Fruit fly (Drosophila melanogaster) whole organism, embryonic: Measurements from ENCODE around the gene Kah.

Experiments used
- Bteb2 ChIP-seq: fragments of 200-800 bp; sonication (Bioruptor generic); optimal IDR thresholded peaks from 2 replicates; lab custom pipeline; 2016; ENCODE audit warnings: missing biosample characterization, missing genetic modification characterization
- CG12236 ChIP-seq: fragments of 200-800 bp; sonication (Bioruptor generic); optimal IDR thresholded peaks from 2 replicates; lab custom pipeline; 2016; ENCODE audit warnings: missing biosample characterization, missing genetic modification characterization
- CG12942 ChIP-seq: fragments of 200-800 bp; sonication (Bioruptor generic); optimal IDR thresholded peaks from 3 replicates; lab custom pipeline; 2016; ENCODE audit warnings: missing biosample characterization, missing genetic modification characterization
- CG13424 ChIP-seq: fragments of 200-800 bp; sonication (Bioruptor generic); optimal IDR thresholded peaks from 2 replicates; lab custom pipeline; 2019; ENCODE audit warnings: missing biosample characterization, mild to moderate bottlenecking, missing genetic modification characterization, moderate library complexity
- CG1529 ChIP-seq: fragments of 200-800 bp; sonication (Bioruptor generic); optimal IDR thresholded peaks from 3 replicates; lab custom pipeline; 2018; ENCODE audit warnings: missing biosample characterization, missing genetic modification characterization
- CG15601 ChIP-seq: fragments of 200-800 bp; sonication (Bioruptor generic); optimal IDR thresholded peaks from 3 replicates; lab custom pipeline; 2019; ENCODE audit warnings: missing biosample characterization, mild to moderate bottlenecking, missing genetic modification characterization, moderate library complexity
- CG17186 ChIP-seq: fragments of 200-800 bp; sonication (Bioruptor generic); optimal IDR thresholded peaks from 3 replicates; lab custom pipeline; 2017; ENCODE audit warnings: missing biosample characterization, missing genetic modification reagents, missing genetic modification characterization
- CG34376 ChIP-seq: fragments of 200-800 bp; sonication (Bioruptor generic); optimal IDR thresholded peaks from 2 replicates; lab custom pipeline; 2018; ENCODE audit warnings: missing biosample characterization, mild to moderate bottlenecking, missing genetic modification characterization
- CG34422 ChIP-seq: fragments of 200-800 bp; sonication (Bioruptor generic); IDR thresholded peaks from 3 replicates; pipeline ENCODE4 v1.3.6; 2022; ENCODE audit warnings: missing biosample characterization, missing genetic modification characterization
- CG4360 ChIP-seq: fragments of 200-800 bp; sonication (Bioruptor generic); IDR thresholded peaks from 2 replicates; pipeline ENCODE4 v1.3.6; 2022; ENCODE audit warnings: missing biosample characterization, missing genetic modification characterization
- CG4424 ChIP-seq: fragments of 200-800 bp; sonication (Bioruptor generic); optimal IDR thresholded peaks from 3 replicates; lab custom pipeline; 2016; ENCODE audit warnings: missing biosample characterization, missing genetic modification characterization
- CG6791 ChIP-seq: fragments of 200-800 bp; sonication (Bioruptor generic); IDR thresholded peaks from 3 replicates; pipeline ENCODE4 v1.3.6; 2022; ENCODE audit warnings: missing biosample characterization, missing genetic modification characterization; ENCODE audit not compliant: partially characterized antibody
- CG7745 ChIP-seq: fragments of 200-800 bp; sonication (Bioruptor generic); optimal IDR thresholded peaks from 2 replicates; lab custom pipeline; 2018; ENCODE audit warnings: missing biosample characterization, mild to moderate bottlenecking, missing genetic modification characterization, moderate library complexity
- CG7786 ChIP-seq: fragments of 200-800 bp; sonication (Bioruptor generic); optimal IDR thresholded peaks from 2 replicates; lab custom pipeline; 2016; ENCODE audit warnings: missing biosample characterization, missing genetic modification characterization
- CG8944 ChIP-seq: fragments of 200-800 bp; sonication (Bioruptor generic); optimal IDR thresholded peaks from 3 replicates; lab custom pipeline; 2016; ENCODE audit warnings: missing biosample characterization, missing genetic modification characterization
- CG9817 ChIP-seq: fragments of 200-800 bp; sonication (Bioruptor generic); optimal IDR thresholded peaks from 2 replicates; lab custom pipeline; 2018; ENCODE audit warnings: missing biosample characterization, mild to moderate bottlenecking, missing genetic modification characterization, moderate library complexity
- Doc3 ChIP-seq: fragments of 200-800 bp; sonication (Bioruptor generic); IDR thresholded peaks from 3 replicates; pipeline ENCODE4 v1.3.6; 2022; ENCODE audit warnings: missing biosample characterization, missing genetic modification characterization; ENCODE audit not compliant: partially characterized antibody
- H15 ChIP-seq: fragments of 200-800 bp; sonication (Bioruptor generic); IDR thresholded peaks from 3 replicates; pipeline ENCODE4 v1.3.6; 2022; ENCODE audit warnings: missing biosample characterization, missing genetic modification characterization
- MTF-1 ChIP-seq: fragments of 200-800 bp; sonication (Bioruptor generic); optimal IDR thresholded peaks from 2 replicates; lab custom pipeline; 2018; ENCODE audit warnings: missing biosample characterization, mild to moderate bottlenecking, missing genetic modification characterization, borderline replicate concordance
- Meics ChIP-seq: fragments of 200-800 bp; sonication (Bioruptor generic); optimal IDR thresholded peaks from 2 replicates; lab custom pipeline; 2017; ENCODE audit warnings: missing biosample characterization, mild to moderate bottlenecking, missing genetic modification characterization
- Nf-YB ChIP-seq: fragments of 200-800 bp; sonication (Bioruptor generic); optimal IDR thresholded peaks from 3 replicates; lab custom pipeline; 2019; ENCODE audit warnings: missing biosample characterization, mild to moderate bottlenecking, missing genetic modification characterization, moderate library complexity
- Oli ChIP-seq: fragments of 200-800 bp; sonication (Bioruptor generic); optimal IDR thresholded peaks from 2 replicates; lab custom pipeline; 2018; ENCODE audit warnings: missing biosample characterization, mild to moderate bottlenecking, missing genetic modification characterization, moderate library complexity
- Pdp1 ChIP-seq, 2 experiments: fragments of 200-800 bp; sonication (Bioruptor generic); optimal IDR thresholded peaks; 3 replicates each; lab custom pipeline; 2016; ENCODE audit warnings: missing biosample characterization in 2 of 2, missing genetic modification characterization in 2 of 2, mild to moderate bottlenecking in 1 of 2, moderate library complexity in 1 of 2
- Rfx ChIP-seq: fragments of 200-800 bp; sonication (Bioruptor generic); IDR thresholded peaks from 2 replicates; pipeline ENCODE4 v1.3.6; 2022; ENCODE audit warnings: missing biosample characterization, missing genetic modification characterization
- Rx ChIP-seq: fragments of 200-800 bp; sonication (Bioruptor generic); IDR thresholded peaks from 2 replicates; pipeline ENCODE4 v1.3.6; 2022; ENCODE audit warnings: missing biosample characterization, missing genetic modification characterization
- Scr ChIP-seq: fragments of 200-800 bp; sonication (Bioruptor generic); IDR thresholded peaks from 2 replicates; pipeline ENCODE4 v1.3.6; 2022; ENCODE audit warnings: missing biosample characterization, missing genetic modification characterization; ENCODE audit not compliant: partially characterized antibody
- Ssrp ChIP-seq: fragments of 200-800 bp; sonication (Bioruptor generic); optimal IDR thresholded peaks from 2 replicates; lab custom pipeline; 2018; ENCODE audit warnings: missing biosample characterization, mild to moderate bottlenecking, missing genetic modification characterization, moderate library complexity
- Xbp1 ChIP-seq: fragments of 200-800 bp; sonication (Bioruptor generic); optimal IDR thresholded peaks from 3 replicates; lab custom pipeline; 2016; ENCODE audit warnings: missing biosample characterization, mild to moderate bottlenecking, missing genetic modification characterization
- YL-1 ChIP-seq: fragments of 200-800 bp; sonication (Bioruptor generic); optimal IDR thresholded peaks from 3 replicates; lab custom pipeline; 2017; ENCODE audit warnings: missing biosample characterization, mild to moderate bottlenecking, missing genetic modification characterization
- ab ChIP-seq: fragments of 200-800 bp; sonication (Bioruptor generic); optimal IDR thresholded peaks from 2 replicates; lab custom pipeline; 2016; ENCODE audit warnings: missing biosample characterization, missing genetic modification characterization
- ac ChIP-seq: fragments of 200-800 bp; sonication (Bioruptor generic); optimal IDR thresholded peaks from 3 replicates; lab custom pipeline; 2017; ENCODE audit warnings: missing biosample characterization, mild to moderate bottlenecking, missing genetic modification characterization
- ase ChIP-seq: fragments of 200-800 bp; sonication (Bioruptor generic); IDR thresholded peaks from 3 replicates; pipeline ENCODE4 v1.3.6; 2022; ENCODE audit warnings: missing biosample characterization, missing genetic modification characterization
- crol ChIP-seq: fragments of 200-800 bp; sonication (Bioruptor generic); IDR thresholded peaks from 2 replicates; pipeline ENCODE4 v1.3.6; 2022; ENCODE audit warnings: missing biosample characterization, missing genetic modification characterization
- cwo ChIP-seq: fragments of 200-800 bp; sonication (Bioruptor generic); optimal IDR thresholded peaks from 3 replicates; lab custom pipeline; 2017; ENCODE audit warnings: missing biosample characterization, missing genetic modification characterization, mild to moderate bottlenecking, moderate library complexity, missing genetic modification reagents
- esg ChIP-seq: fragments of 200-800 bp; sonication (Bioruptor generic); conservative IDR thresholded peaks from 2 replicates; pipeline ENCODE4 v1.3.6; 2022; ENCODE audit warnings: missing biosample characterization, missing genetic modification characterization
- grn ChIP-seq: fragments of 200-800 bp; sonication (Bioruptor generic); optimal IDR thresholded peaks from 3 replicates; lab custom pipeline; 2017; ENCODE audit warnings: missing biosample characterization, missing genetic modification characterization
- inv ChIP-seq: fragments of 200-800 bp; sonication (Bioruptor generic); IDR thresholded peaks from 2 replicates; pipeline ENCODE4 v1.3.6; 2022; ENCODE audit warnings: missing biosample characterization, missing genetic modification characterization; ENCODE audit not compliant: partially characterized antibody
- nmo ChIP-seq: fragments of 200-800 bp; sonication (Bioruptor generic); optimal IDR thresholded peaks from 2 replicates; lab custom pipeline; 2018; ENCODE audit warnings: missing biosample characterization, mild to moderate bottlenecking, missing genetic modification characterization, moderate library complexity
- onecut ChIP-seq: fragments of 200-800 bp; sonication (Bioruptor generic); IDR thresholded peaks from 2 replicates; pipeline ENCODE4 v1.3.6; 2022; ENCODE audit warnings: missing biosample characterization, missing genetic modification characterization
- pb ChIP-seq: fragments of 200-800 bp; sonication (Bioruptor generic); optimal IDR thresholded peaks from 3 replicates; lab custom pipeline; 2016; ENCODE audit warnings: missing biosample characterization, missing genetic modification characterization
- prd ChIP-seq, 3 experiments: fragments of >200 bp in 2 of 3; fragments of 200-800 bp in 1 of 3; sonication (Bioruptor generic) in 1 of 3; optimal IDR thresholded peaks in 2 of 3; IDR thresholded peaks in 1 of 3; 2 replicates in 2 of 3; 3 replicates in 1 of 3; pipeline versions ENCODE4 v1.3.6 to Lab custom; 2017 to 2022; ENCODE audit warnings: missing biosample characterization in 1 of 3, missing genetic modification characterization in 1 of 3
- scrt ChIP-seq: fragments of 200-800 bp; sonication (Bioruptor generic); optimal IDR thresholded peaks from 2 replicates; lab custom pipeline; 2018; ENCODE audit warnings: missing biosample characterization, mild to moderate bottlenecking, missing genetic modification characterization, moderate library complexity
- shn ChIP-seq: fragments of 200-800 bp; sonication (Bioruptor generic); optimal IDR thresholded peaks from 3 replicates; lab custom pipeline; 2016; ENCODE audit warnings: missing biosample characterization, missing genetic modification characterization
- ssp ChIP-seq: fragments of 200-800 bp; sonication (Bioruptor generic); IDR thresholded peaks from 2 replicates; pipeline ENCODE4 v1.3.6; 2022; ENCODE audit warnings: missing biosample characterization, missing genetic modification characterization
- tin ChIP-seq: fragments of 200-800 bp; sonication (Bioruptor generic); optimal IDR thresholded peaks from 3 replicates; lab custom pipeline; 2016; ENCODE audit warnings: missing biosample characterization, missing genetic modification characterization
- wor ChIP-seq: fragments of 200-800 bp; sonication (Bioruptor generic); IDR thresholded peaks from 2 replicates; pipeline ENCODE4 v1.3.6; 2022; ENCODE audit warnings: missing biosample characterization, missing genetic modification characterization
- z ChIP-seq: fragments of 200-800 bp; sonication (Bioruptor generic); IDR thresholded peaks from 3 replicates; pipeline ENCODE4 v1.3.6; 2022; ENCODE audit warnings: missing biosample characterization, missing genetic modification characterization

The Kah gene

dm6 chr3L:621097-621967, 32.3 kb upstream of the Kah start (continued):
- TF ChIP-seq scrt (GFP tag; lab: Kevin White, UChicago) (peak; percentile 40), z (GFP tag; lab: Robert Waterston, UW) (peak; percentile 6; the same call in 2 of the 3 replicates), tin (GFP tag; lab: Kevin White, UChicago) (peak; percentile 85), CG7786 (GFP tag; lab: Kevin White, UChicago) (peak; percentile 47), Rfx (GFP tag; lab: Robert Waterston, UW) (no peak), CG13424 (tag; lab: Kevin White, UChicago) (peak; percentile 79), cwo (no peak), Bteb2 (GFP tag; lab: Kevin White, UChicago) (no peak), CG6791 (no peak), shn (GFP tag; lab: Kevin White, UChicago) (peak; percentile 35), Ssrp (tag; lab: Kevin White, UChicago) (peak; percentile 85), ab (GFP tag; lab: Kevin White, UChicago) (peak; percentile 65), wor (peak; percentile 64), Nf-YB (GFP tag; lab: Kevin White, UChicago) (peak; percentile 69), Xbp1 (peak; percentile 72), YL-1 (GFP tag; lab: Kevin White, UChicago) (peak; percentile 36), CG7745 (tag; lab: Kevin White, UChicago) (peak; percentile 33), ac (peak; percentile 97), Doc3 (no peak), CG8944 (peak; percentile 63), CG15601 (peak; percentile 87), nmo (GFP tag; lab: Kevin White, UChicago) (peak; percentile 90), Scr (GFP tag; lab: Robert Waterston, UW) (no peak), CG12236 (GFP tag; lab: Kevin White, UChicago) (peak; percentile 79), Oli (peak; percentile 83), esg (peak; percentile 65), crol (GFP tag; lab: Robert Waterston, UW) (peak; percentile 73; the same call in 1 of the 2 replicates), CG4360 (GFP tag; lab: Robert Waterston, UW) (peak; percentile 52), Rx (GFP tag; lab: Robert Waterston, UW) (peak; percentile 42; the same call in 1 of the 2 replicates), CG17186 (GFP tag; lab: Kevin White, UChicago) (peak; percentile 37), pb (GFP tag; lab: Kevin White, UChicago) (no peak), onecut (GFP tag; lab: Robert Waterston, UW) (peak; percentile 78), Meics (no peak), MTF-1 (GFP tag; lab: Kevin White, UChicago) (peak; percentile 69), grn (GFP tag; lab: Kevin White, UChicago) (peak; percentile 37), ssp (GFP tag; lab: Robert Waterston, UW) (peak; percentile 42), prd (optimal IDR thresholded peaks at IDR 0.05; lab: Kevin White, UChicago) (no peak), prd (GFP tag; IDR thresholded peaks at IDR 0.05; lab: Robert Waterston, UW) (peak; percentile 95), CG34422 (GFP tag; lab: Robert Waterston, UW) (no peak), Pdp1 (GFP tag; optimal IDR thresholded peaks at IDR 0.05; lab: Kevin White, UChicago) (peak; percentile 69 to 78), CG9817 (tag; lab: Kevin White, UChicago) (peak; percentile 25), ase (GFP tag; lab: Robert Waterston, UW) (no peak; the same call in 2 of the 3 replicates), CG4424 (peak; percentile 85), H15 (GFP tag; lab: Robert Waterston, UW) (peak; percentile 62; the same call in 2 of the 3 replicates), inv (GFP tag; lab: Robert Waterston, UW) (no peak), CG12942 (GFP tag; lab: Kevin White, UChicago) (peak; percentile 60), CG34376 (GFP tag; lab: Kevin White, UChicago) (no peak), CG1529 (GFP tag; lab: Kevin White, UChicago) (peak; percentile 82)
